Fruit fly (Drosophila melanogaster) Kc167 (cell line): Measurements from ENCODE around the gene sd.

Experiments
- h ChIP-seq: fragments of >200 bp; optimal IDR thresholded peaks from 3 replicates; lab custom pipeline; 2018; ENCODE audit warnings: missing external identifiers
- psq ChIP-seq: fragments of >200 bp; optimal IDR thresholded peaks from 2 replicates; lab custom pipeline; 2017; ENCODE audit warnings: missing external identifiers

DNA sequence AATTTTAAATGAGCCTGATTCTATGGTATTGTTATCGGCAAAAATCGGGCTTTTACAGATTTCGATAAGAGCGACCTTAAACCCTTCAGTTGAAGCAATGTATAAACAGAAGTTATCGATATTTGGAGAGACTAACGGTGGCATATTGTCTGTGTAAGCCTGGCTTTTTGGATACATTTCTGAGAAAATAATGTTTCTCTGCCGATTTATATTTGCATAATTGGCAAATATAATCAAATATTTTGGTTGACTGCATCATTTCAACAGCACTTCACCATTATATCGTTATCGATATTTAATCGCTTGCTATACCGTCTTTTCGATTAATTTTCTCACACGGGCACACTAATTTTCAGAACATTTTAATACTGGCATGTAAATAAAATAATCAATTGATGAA, 65.7 kb downstream of the sd start, which contains the start of gene CG16952:
- TF ChIP-seq h (lab: Kevin White, UChicago) (no peak), psq (lab: Kevin White, UChicago) (no peak)
